Fruit fly (Drosophila melanogaster): ENCODE results near the gene Zip102B.

The Zip102B gene

DNA sequence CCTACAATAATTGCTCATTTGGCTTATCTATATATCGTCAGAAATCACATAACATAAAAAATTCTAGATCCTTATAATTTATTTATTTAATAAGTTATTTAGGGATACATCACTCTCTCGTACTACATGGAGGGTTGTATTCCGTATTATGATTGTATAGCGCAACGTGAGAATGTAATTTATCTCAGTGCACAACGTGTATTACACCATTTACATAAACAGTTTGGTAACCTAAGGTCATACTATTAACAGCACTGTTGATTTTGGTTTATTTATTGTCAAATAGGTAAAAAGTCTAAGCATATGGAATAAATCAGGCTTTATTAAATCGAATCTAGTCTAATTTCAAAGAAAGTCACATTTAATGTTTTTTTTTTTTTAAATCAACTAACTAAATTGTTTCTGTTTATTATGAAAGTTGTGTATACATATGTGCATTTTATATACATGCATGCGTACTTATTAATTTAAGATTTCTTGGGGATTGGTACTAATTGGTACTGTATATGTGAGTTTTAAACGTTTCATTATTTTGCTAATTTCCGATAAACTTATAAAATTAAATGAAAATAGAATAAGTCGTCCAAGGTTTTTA, 882 bp upstream of the Zip102B start, which contains the start of gene Rnf11 (continued):
- TF ChIP-seq ro (GFP tag; IDR thresholded peaks at IDR 0.05) (no peak), CG2875 (GFP tag; optimal IDR thresholded peaks at IDR 0.05) (no peak), jing (GFP tag; optimal IDR thresholded peaks at IDR 0.05) (no peak), Ptx1 (GFP tag; IDR thresholded peaks at IDR 0.05) (no peak; the same call in 1 of the 2 replicates), slou (GFP tag; optimal IDR thresholded peaks at IDR 0.05) (no peak), Oli (tag; optimal IDR thresholded peaks at IDR 0.05) (no peak), Eip74EF (GFP tag; optimal IDR thresholded peaks at IDR 0.05) (no peak), chif (GFP tag; optimal IDR thresholded peaks at IDR 0.05) (no peak), tup (GFP tag; optimal IDR thresholded peaks at IDR 0.05) (no peak), BtbVII (GFP tag; optimal IDR thresholded peaks at IDR 0.05) (no peak), CG6254 (GFP tag; optimal IDR thresholded peaks at IDR 0.05) (no peak), crp (GFP tag; optimal IDR thresholded peaks at IDR 0.05) (no peak), inv (GFP tag; IDR thresholded peaks at IDR 0.05; ENCODE audit: partially characterized antibody) (no peak), CG2116 (GFP tag; optimal IDR thresholded peaks at IDR 0.05) (peak; percentile 50), Rx (GFP tag; IDR thresholded peaks at IDR 0.05) (no peak), CG6791 (GFP tag; IDR thresholded peaks at IDR 0.05; ENCODE audit: partially characterized antibody) (no peak), HLH3B (GFP tag; IDR thresholded peaks at IDR 0.05) (no peak), CG8359 (GFP tag; optimal IDR thresholded peaks at IDR 0.05; ENCODE audit: borderline replicate concordance) (no peak), fd96Cb (tag; optimal IDR thresholded peaks at IDR 0.05) (no peak), H15 (GFP tag; IDR thresholded peaks at IDR 0.05) (no peak), lab (GFP tag; optimal IDR thresholded peaks at IDR 0.05) (no peak), Hr78 (GFP tag; optimal IDR thresholded peaks at IDR 0.05) (peak in 1 of 2 experiments; percentile 34), ab (GFP tag; optimal IDR thresholded peaks at IDR 0.05) (no peak), Taf1 (GFP tag; IDR thresholded peaks at IDR 0.05) (no peak), fd64A (GFP tag; optimal IDR thresholded peaks at IDR 0.05) (no peak), Mrtf (GFP tag; IDR thresholded peaks at IDR 0.05) (no peak), CG6689 (GFP tag; IDR thresholded peaks at IDR 0.05) (no peak), pb (GFP tag; optimal IDR thresholded peaks at IDR 0.05) (no peak), CG10267 (tag; optimal IDR thresholded peaks at IDR 0.05) (no peak), CG3838 (GFP tag; optimal IDR thresholded peaks at IDR 0.05) (no peak), CG2889 (GFP tag; IDR thresholded peaks at IDR 0.05) (no peak), CG2199 (GFP tag; IDR thresholded peaks at IDR 0.05) (peak; percentile 51; the same call in 1 of the 3 replicates), CG32767 (GFP tag; IDR thresholded peaks at IDR 0.05) (no peak), zen (tag; optimal IDR thresholded peaks at IDR 0.05) (peak; percentile 45), disco-r (GFP tag; optimal IDR thresholded peaks at IDR 0.05) (no peak), chinmo (GFP tag; IDR thresholded peaks at IDR 0.05; ENCODE audit: partially characterized antibody) (no peak), lilli (GFP tag; optimal IDR thresholded peaks at IDR 0.05) (no peak), Hr39 (optimal IDR thresholded peaks at IDR 0.05) (no peak), CG5953 (GFP tag; IDR thresholded peaks at IDR 0.05) (no peak), CG10147 (GFP tag; optimal IDR thresholded peaks at IDR 0.05) (no peak), row (GFP tag; IDR thresholded peaks at IDR 0.05) (peak; percentile 85), crol (GFP tag; IDR thresholded peaks at IDR 0.05) (no peak), CG5180 (GFP tag; optimal IDR thresholded peaks at IDR 0.05) (no peak), CG6813 (GFP tag; optimal IDR thresholded peaks at IDR 0.05) (no peak), Ets97D (GFP tag; optimal IDR thresholded peaks at IDR 0.05) (no peak), insv (GFP tag; optimal IDR thresholded peaks at IDR 0.05) (no peak), ap (GFP tag; IDR thresholded peaks at IDR 0.05) (no peak), CG4707 (GFP tag; optimal IDR thresholded peaks at IDR 0.05) (no peak), CG12391 (tag; optimal IDR thresholded peaks at IDR 0.05) (no peak), p53 (GFP tag; optimal IDR thresholded peaks at IDR 0.05) (no peak)

Measured in whole organism, embryonic.